Worm (Caenorhabditis elegans) whole organism, L2 larva: ENCODE data around the gene F07A11.5.

ENCODE experiments used
- C34F6.9 ChIP-seq: fragments of 150-350 bp; optimal IDR thresholded peaks from 2 replicates; lab custom pipeline; 2014; ENCODE audit warnings: missing biosample characterization, missing genetic modification characterization
- F13H6.1 ChIP-seq: sonication (generic microtip); optimal IDR thresholded peaks from 2 replicates; lab custom pipeline; 2016; ENCODE audit warnings: missing genetic modification characterization, missing compliant biosample characterization
- R02D3.7 ChIP-seq: fragments of 150-350 bp; optimal IDR thresholded peaks from 2 replicates; lab custom pipeline; 2014; ENCODE audit warnings: missing biosample characterization, missing genetic modification characterization
- Y55F3AM.14 ChIP-seq: fragments of 200-800 bp; sonication (Bioruptor generic); optimal IDR thresholded peaks from 2 replicates; lab custom pipeline; 2018; ENCODE audit warnings: mild to moderate bottlenecking, missing genetic modification characterization, missing compliant biosample characterization
- alr-1 ChIP-seq: fragments of 150-350 bp; optimal IDR thresholded peaks from 2 replicates; lab custom pipeline; 2014; ENCODE audit warnings: missing biosample characterization, missing genetic modification characterization
- ama-1 ChIP-seq: fragments of 150-350 bp; optimal IDR thresholded peaks from 2 replicates; lab custom pipeline; 2018; ENCODE audit warnings: inconsistent platforms
- blmp-1 ChIP-seq: sonication (generic microtip); optimal IDR thresholded peaks from 2 replicates; lab custom pipeline; 2017; ENCODE audit warnings: missing genetic modification characterization, mild to moderate bottlenecking, missing compliant biosample characterization, antibody characterized with exemption, moderate library complexity; ENCODE audit not compliant: insufficient read depth
- crh-2 ChIP-seq: sonication (generic microtip); optimal IDR thresholded peaks from 2 replicates; lab custom pipeline; 2017; ENCODE audit warnings: missing biosample characterization, missing genetic modification characterization
- egl-27 ChIP-seq: sonication (generic microtip); optimal IDR thresholded peaks from 3 replicates; lab custom pipeline; 2017; ENCODE audit warnings: missing biosample characterization, missing genetic modification reagents, missing genetic modification characterization
- elt-1 ChIP-seq: fragments of 150-350 bp; optimal IDR thresholded peaks from 2 replicates; lab custom pipeline; 2014; ENCODE audit warnings: missing biosample characterization, missing genetic modification characterization
- elt-3 ChIP-seq: sonication (generic microtip); optimal IDR thresholded peaks from 2 replicates; lab custom pipeline; 2017; ENCODE audit warnings: missing biosample characterization, missing genetic modification characterization
- fos-1 ChIP-seq: fragments of 150-350 bp; optimal IDR thresholded peaks from 2 replicates; lab custom pipeline; 2014; ENCODE audit warnings: missing biosample characterization, missing genetic modification characterization
- gmeb-1 ChIP-seq: fragments of 150-350 bp; optimal IDR thresholded peaks from 2 replicates; lab custom pipeline; 2014; ENCODE audit warnings: missing biosample characterization, missing genetic modification characterization
- lin-13 ChIP-seq: fragments of 150-350 bp; optimal IDR thresholded peaks from 2 replicates; lab custom pipeline; 2014; ENCODE audit warnings: missing biosample characterization, missing genetic modification reagents, missing genetic modification characterization
- lin-39 ChIP-seq: fragments of 150-350 bp; optimal IDR thresholded peaks from 2 replicates; lab custom pipeline; 2014; ENCODE audit warnings: missing biosample characterization, missing genetic modification reagents, missing genetic modification characterization
- lsy-2 ChIP-seq, 2 experiments: fragments of 150-350 bp in 1 of 2; sonication (generic microtip) in 1 of 2; optimal IDR thresholded peaks; 2 replicates each; lab custom pipeline; 2014 to 2017; ENCODE audit warnings: missing biosample characterization in 2 of 2, missing genetic modification characterization in 2 of 2
- mbf-1 ChIP-seq: sonication (generic microtip); optimal IDR thresholded peaks from 2 replicates; lab custom pipeline; 2017; ENCODE audit warnings: missing biosample characterization, missing genetic modification characterization
- nhr-10 ChIP-seq: sonication (generic microtip); optimal IDR thresholded peaks from 2 replicates; lab custom pipeline; 2017; ENCODE audit warnings: missing biosample characterization, missing genetic modification characterization
- nhr-129 ChIP-seq: fragments of 150-350 bp; optimal IDR thresholded peaks from 2 replicates; lab custom pipeline; 2014; ENCODE audit warnings: missing biosample characterization, missing genetic modification characterization
- nhr-21 ChIP-seq: fragments of 150-350 bp; optimal IDR thresholded peaks from 2 replicates; lab custom pipeline; 2014; ENCODE audit warnings: missing biosample characterization, missing genetic modification characterization
- nhr-23 ChIP-seq: fragments of 150-350 bp; optimal IDR thresholded peaks from 2 replicates; lab custom pipeline; 2014; ENCODE audit warnings: missing biosample characterization, missing genetic modification reagents, missing genetic modification characterization
- nhr-25 ChIP-seq: fragments of 150-350 bp; sonication (generic microtip); optimal IDR thresholded peaks from 3 replicates; lab custom pipeline; 2014; ENCODE audit warnings: missing biosample characterization, missing genetic modification characterization
- nhr-77 ChIP-seq: fragments of 150-350 bp; optimal IDR thresholded peaks from 2 replicates; lab custom pipeline; 2014; ENCODE audit warnings: missing biosample characterization, missing genetic modification characterization
- sem-4 ChIP-seq: fragments of 150-350 bp; optimal IDR thresholded peaks from 2 replicates; lab custom pipeline; 2014; ENCODE audit warnings: missing biosample characterization, missing genetic modification reagents, missing genetic modification characterization
- sma-3 ChIP-seq: sonication (generic microtip); optimal IDR thresholded peaks from 2 replicates; lab custom pipeline; 2016; ENCODE audit warnings: missing genetic modification reagents, missing genetic modification characterization, missing compliant biosample characterization
- sma-9 ChIP-seq, 2 experiments: fragments of 150-350 bp in 1 of 2; sonication (generic microtip) in 1 of 2; optimal IDR thresholded peaks; 2 replicates each; lab custom pipeline; 2014 to 2016; ENCODE audit warnings: missing genetic modification characterization in 2 of 2, mild to moderate bottlenecking in 1 of 2, missing biosample characterization in 1 of 2, missing compliant biosample characterization in 1 of 2, missing genetic modification reagents in 1 of 2, moderate library complexity in 1 of 2
- snpc-4 ChIP-seq: fragments of 150-350 bp; optimal IDR thresholded peaks from 2 replicates; lab custom pipeline; 2014; ENCODE audit warnings: missing biosample characterization, missing genetic modification characterization
- unc-39 ChIP-seq: fragments of 150-350 bp; optimal IDR thresholded peaks from 2 replicates; lab custom pipeline; 2014; ENCODE audit warnings: missing biosample characterization, missing genetic modification characterization
- unc-55 ChIP-seq: fragments of 150-350 bp; sonication (generic microtip); optimal IDR thresholded peaks from 3 replicates; lab custom pipeline; 2014; ENCODE audit warnings: missing biosample characterization, missing genetic modification reagents, missing genetic modification characterization
- unc-62 ChIP-seq: fragments of 150-350 bp; optimal IDR thresholded peaks from 2 replicates; lab custom pipeline; 2014; ENCODE audit warnings: missing biosample characterization, missing genetic modification reagents, missing genetic modification characterization
- zag-1 ChIP-seq: fragments of 150-350 bp; optimal IDR thresholded peaks from 2 replicates; lab custom pipeline; 2014; ENCODE audit warnings: missing biosample characterization, missing genetic modification characterization
- ztf-1 ChIP-seq: fragments of 200-800 bp; sonication (Bioruptor generic); conservative IDR thresholded peaks from 2 replicates; pipeline ENCODE4 v1.3.6; 2022; ENCODE audit warnings: missing genetic modification characterization, missing compliant biosample characterization
- ztf-11 ChIP-seq: sonication (generic microtip); optimal IDR thresholded peaks from 2 replicates; lab custom pipeline; 2017; ENCODE audit warnings: missing biosample characterization, missing genetic modification characterization
- ztf-4 ChIP-seq: fragments of 150-350 bp; optimal IDR thresholded peaks from 2 replicates; lab custom pipeline; 2014; ENCODE audit warnings: missing biosample characterization, missing genetic modification characterization

The F07A11.5 gene

ce11 chrII:11620630-11621246, 8.6 kb downstream of the F07A11.5 start:
- TF ChIP-seq nhr-25 (tag; lab: Kevin White, UChicago) (peak; percentile 44), elt-3 (tag; lab: Kevin White, UChicago) (no peak), egl-27 (tag; lab: Kevin White, UChicago) (no peak), unc-39 (tag; lab: Kevin White, UChicago) (no peak), C34F6.9 (tag; lab: Kevin White, UChicago) (no peak), F13H6.1 (tag; lab: Kevin White, UChicago) (peak; percentile 35), Y55F3AM.14 (GFP tag; lab: Kevin White, UChicago) (no peak), snpc-4 (no peak), fos-1 (tag; lab: Kevin White, UChicago) (no peak), nhr-10 (tag; lab: Kevin White, UChicago) (no peak), elt-1 (tag; lab: Kevin White, UChicago) (no peak), unc-62 (GFP tag; lab: Kevin White, UChicago) (no peak), zag-1 (tag; lab: Kevin White, UChicago) (no peak), blmp-1 (tag; lab: Kevin White, UChicago) (peak; percentile 47)

DNA sequence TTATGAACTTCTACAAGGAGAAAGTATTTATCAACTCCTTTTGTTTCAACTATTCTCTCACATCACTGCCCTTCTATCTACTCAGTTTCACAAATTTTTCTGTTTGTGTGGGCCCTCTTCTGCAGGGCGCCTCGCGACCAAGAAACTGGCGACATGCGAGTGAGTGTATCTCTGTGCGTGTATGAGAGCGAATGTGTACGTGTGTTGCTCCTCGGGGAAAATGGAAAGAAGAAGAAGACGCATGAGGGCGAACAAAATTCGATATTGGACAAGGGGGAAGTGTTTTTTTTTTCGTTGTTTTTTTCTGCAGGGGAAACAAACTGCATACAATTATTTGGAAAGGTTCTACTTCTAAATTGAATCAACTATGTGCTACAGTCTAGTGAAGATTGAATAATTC, 9.5 kb downstream of the F07A11.5 start:
- TF ChIP-seq zag-1 (tag; lab: Kevin White, UChicago) (peak; percentile 56), lsy-2 (tag; optimal IDR thresholded peaks at IDR 0.05; lab: Kevin White, UChicago) (peak in 1 of 2 experiments; percentile 29), nhr-25 (tag; lab: Kevin White, UChicago) (no peak), fos-1 (tag; lab: Kevin White, UChicago) (peak; percentile 12), ama-1 (lab: Kevin White, UChicago) (no peak), nhr-129 (tag; lab: Kevin White, UChicago) (no peak), C34F6.9 (tag; lab: Kevin White, UChicago) (peak; percentile 49), nhr-21 (no peak), mbf-1 (tag; lab: Kevin White, UChicago) (no peak), lin-13 (GFP tag; lab: Kevin White, UChicago) (no peak), nhr-10 (tag; lab: Kevin White, UChicago) (no peak), gmeb-1 (tag; lab: Kevin White, UChicago) (no peak)

ce11 chrII:11622605-11623004, 10.5 kb downstream of the F07A11.5 start:
- TF ChIP-seq nhr-77 (no peak), unc-39 (tag; lab: Kevin White, UChicago) (no peak), lin-39 (tag; lab: Kevin White, UChicago) (no peak), crh-2 (no peak), ztf-4 (tag; lab: Kevin White, UChicago) (no peak), nhr-10 (tag; lab: Kevin White, UChicago) (no peak), R02D3.7 (no peak), sma-9 (GFP tag; optimal IDR thresholded peaks at IDR 0.05; lab: Kevin White, UChicago) (no peak), sma-9 (tag; optimal IDR thresholded peaks at IDR 0.05; lab: Kevin White, UChicago) (no peak), unc-62 (GFP tag; lab: Kevin White, UChicago) (no peak), egl-27 (tag; lab: Kevin White, UChicago) (no peak), nhr-23 (no peak), fos-1 (tag; lab: Kevin White, UChicago) (no peak), ama-1 (lab: Kevin White, UChicago) (no peak), lin-13 (GFP tag; lab: Kevin White, UChicago) (no peak), ztf-1 (GFP tag; lab: Robert Waterston, UW) (no peak), snpc-4 (no peak), nhr-129 (tag; lab: Kevin White, UChicago) (no peak), alr-1 (tag; lab: Kevin White, UChicago) (no peak), unc-55 (GFP tag; lab: Kevin White, UChicago) (no peak), gmeb-1 (tag; lab: Kevin White, UChicago) (no peak)

- TF ChIP-seq zag-1 (tag; lab: Kevin White, UChicago) (no peak), sem-4 (tag; lab: Kevin White, UChicago) (no peak), snpc-4 (no peak)
Measured at ce11 chrII:11627904-11628303, 15.8 kb downstream of the F07A11.5 start.

DNA sequence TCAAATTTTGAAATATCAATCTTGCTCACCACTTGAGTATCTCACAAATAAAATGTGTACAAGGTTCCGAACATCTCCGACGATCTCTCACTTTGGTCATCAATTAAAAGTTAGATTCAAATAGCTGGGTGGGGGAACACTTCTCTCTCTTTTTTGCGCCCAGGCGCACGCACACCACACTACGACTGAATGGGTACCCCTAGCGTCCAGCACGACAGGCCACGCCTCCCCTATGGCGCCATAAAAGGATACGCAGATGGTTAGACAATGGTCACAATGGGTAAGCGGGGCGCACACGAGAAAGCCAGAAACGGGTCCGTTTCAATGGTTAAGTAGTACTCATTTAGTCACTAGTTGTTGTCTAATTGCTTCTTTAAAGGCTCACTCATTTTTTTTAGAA, 17.9 kb downstream of the F07A11.5 start:
- TF ChIP-seq sem-4 (tag; lab: Kevin White, UChicago), result no peak
- no peak for TF ChIP-seq zag-1 (tag; lab: Kevin White, UChicago)
- TF ChIP-seq ama-1 (lab: Kevin White, UChicago), result no peak
- TF ChIP-seq sma-3, result no peak
- TF ChIP-seq ztf-1 (GFP tag; lab: Robert Waterston, UW), result no peak
- TF ChIP-seq sma-9 (GFP tag; optimal IDR thresholded peaks at IDR 0.05; lab: Kevin White, UChicago), result no peak
- TF ChIP-seq sma-9 (tag; optimal IDR thresholded peaks at IDR 0.05; lab: Kevin White, UChicago), result no peak
- TF ChIP-seq ztf-11 (tag; lab: Kevin White, UChicago), result no peak
- peak; percentile 11 for TF ChIP-seq C34F6.9 (tag; lab: Kevin White, UChicago)
- TF ChIP-seq unc-55 (GFP tag; lab: Kevin White, UChicago), result peak; percentile 21
- TF ChIP-seq F13H6.1 (tag; lab: Kevin White, UChicago), result peak; percentile 35
- no peak for TF ChIP-seq lsy-2 (tag; optimal IDR thresholded peaks at IDR 0.05; lab: Kevin White, UChicago)
